Fruit fly (Drosophila melanogaster) whole organism, larva: Measurements from ENCODE around the gene CG11470.

Experiments
- noc ChIP-seq: fragments of 200-800 bp; sonication (Bioruptor generic); optimal IDR thresholded peaks from 3 replicates; lab custom pipeline; 2019; ENCODE audit warnings: missing biosample characterization, mild to moderate bottlenecking, missing genetic modification characterization, moderate library complexity

CG11470 gene

DNA sequence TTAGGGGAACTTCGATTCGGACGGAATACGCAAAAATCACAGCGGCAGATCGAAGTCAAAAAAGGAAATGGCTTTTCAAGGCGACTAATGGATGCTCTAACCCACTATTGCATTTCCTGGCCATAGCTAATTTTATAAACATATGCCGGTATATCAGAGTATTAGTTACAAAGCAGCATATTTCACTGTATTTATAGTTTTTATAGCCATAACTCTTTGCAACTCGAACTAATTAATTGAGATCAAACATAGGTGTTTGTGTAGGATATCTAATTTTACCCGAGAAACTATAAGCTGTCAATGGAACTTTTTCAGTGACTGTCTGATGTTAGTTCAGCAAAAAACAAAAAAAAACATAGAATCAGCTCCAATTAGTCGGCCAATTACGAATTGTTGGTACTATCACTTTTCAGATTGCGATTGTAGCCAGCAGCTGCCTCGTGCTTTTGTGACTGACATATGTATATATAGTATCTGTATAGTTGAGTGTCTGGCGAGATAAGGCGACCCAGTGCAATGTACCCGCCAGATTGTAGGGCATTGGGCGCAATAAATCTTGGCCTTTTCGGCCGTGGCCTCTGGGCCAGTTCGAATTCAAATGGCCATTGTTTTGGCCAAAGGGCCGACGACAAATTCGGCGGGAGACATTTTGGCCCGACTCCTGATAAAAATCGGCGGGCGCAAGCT is 4.4 kb downstream of the CG11470 start:
- TF ChIP-seq noc (tag; lab: Kevin White, UChicago) = no peak

DNA sequence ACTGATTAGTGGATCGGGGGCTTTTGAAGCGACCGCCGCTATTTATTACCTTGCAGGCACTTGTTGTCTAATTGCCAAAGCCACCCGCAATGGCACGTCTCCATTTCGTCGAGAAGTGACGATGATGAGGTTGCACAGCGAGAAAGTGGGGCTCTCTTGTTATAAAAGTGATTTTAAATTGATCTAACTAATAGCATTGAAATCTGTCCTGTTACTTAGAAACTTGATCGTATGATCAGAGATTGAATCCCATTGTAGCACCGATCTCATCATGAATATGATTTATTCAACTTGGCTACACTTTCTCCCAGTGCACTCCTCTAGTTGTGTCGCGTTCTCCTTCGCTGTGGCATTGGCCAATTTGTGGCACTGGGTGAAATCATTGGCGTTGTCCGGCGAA is 5.3 kb downstream of the CG11470 start:
- no peak for TF ChIP-seq noc (tag; lab: Kevin White, UChicago)

DNA sequence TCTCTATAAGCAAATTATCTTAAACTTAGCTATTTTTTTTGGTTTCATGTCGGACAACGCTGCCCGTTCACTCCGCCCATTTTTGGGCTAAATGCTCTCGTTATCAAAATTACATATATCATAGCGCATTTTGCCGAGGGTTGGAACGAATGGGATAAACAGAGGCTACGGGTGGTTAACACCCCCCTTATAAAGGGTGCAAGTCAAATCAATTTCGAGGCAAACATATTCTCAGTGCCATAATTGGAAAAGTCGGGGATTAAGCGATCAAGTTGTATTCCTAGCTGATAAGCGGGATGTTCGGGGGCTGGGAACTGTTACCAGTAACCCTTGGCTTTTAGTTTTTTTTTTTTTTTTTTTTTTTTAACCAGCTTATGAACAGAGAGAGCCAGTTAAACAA is 6.3 kb downstream of the CG11470 start:
- TF ChIP-seq noc (tag; lab: Kevin White, UChicago) = no peak

DNA sequence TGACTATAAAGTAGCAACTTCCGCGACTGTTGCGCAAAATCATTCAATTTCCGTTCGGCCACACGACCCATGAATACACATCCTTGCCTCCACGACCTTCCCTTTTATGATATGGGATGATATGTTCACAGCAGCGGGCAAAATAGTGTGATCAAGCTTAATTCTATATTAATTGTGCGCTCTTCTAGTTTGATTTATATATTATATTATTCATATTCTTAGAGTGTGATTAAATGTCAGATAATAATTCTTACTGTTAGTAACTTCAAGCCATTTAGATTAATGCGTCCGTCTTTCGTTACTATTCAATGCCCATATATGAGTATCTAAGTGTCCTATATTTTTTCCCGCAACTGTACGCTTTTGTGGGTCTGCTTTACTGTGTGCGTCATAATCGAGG is 8.1 kb downstream of the CG11470 start:
- no peak for TF ChIP-seq noc (tag; lab: Kevin White, UChicago)

DNA sequence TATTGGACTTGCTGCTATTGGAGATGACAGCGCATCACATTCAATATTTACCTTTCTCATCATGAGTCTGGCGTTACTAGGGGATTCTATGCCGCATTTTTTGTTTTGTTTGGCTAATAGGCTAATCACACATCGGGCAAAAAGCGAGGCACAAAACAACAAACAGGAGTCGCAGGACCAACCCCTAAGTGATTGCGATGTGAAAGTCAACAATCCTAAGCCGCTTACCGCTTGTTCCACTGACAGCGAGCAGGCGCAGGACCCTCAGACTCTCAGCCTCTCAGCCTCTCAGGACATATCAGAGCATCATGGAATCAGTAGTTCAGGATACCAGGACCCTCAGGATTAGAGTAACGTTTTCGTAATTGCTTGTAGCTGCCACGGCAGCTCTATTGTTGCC is 13.6 kb downstream of the CG11470 start:
- no peak for TF ChIP-seq noc (tag; lab: Kevin White, UChicago)

DNA sequence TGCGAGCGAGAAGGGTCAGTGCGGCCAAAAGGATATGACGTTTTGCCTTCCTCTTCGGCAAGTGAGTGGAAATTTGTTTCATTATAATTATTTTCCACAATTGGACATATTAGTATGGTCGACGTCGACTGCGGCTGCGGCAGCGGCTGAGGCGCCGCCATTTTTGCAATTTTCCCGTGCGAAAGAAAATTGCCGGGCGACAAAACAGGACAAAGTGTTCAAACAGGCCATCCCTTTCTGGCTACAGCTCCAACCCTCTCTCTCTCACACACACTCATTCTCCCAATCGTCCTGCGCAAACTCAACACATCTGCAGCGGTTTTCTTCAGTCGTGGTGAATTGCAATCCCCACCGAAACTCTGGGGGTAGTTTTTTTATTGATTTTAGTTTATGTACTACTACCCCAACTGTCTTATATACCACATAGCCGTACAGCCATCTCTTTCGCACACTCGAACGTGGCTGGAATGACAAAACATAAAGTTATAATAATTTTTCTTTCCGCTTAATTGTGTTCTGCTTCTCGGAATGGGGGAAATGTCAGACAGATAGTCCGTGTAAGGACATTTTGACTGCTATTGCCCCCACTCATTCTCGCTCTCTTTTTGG is 17.4 kb downstream of the CG11470 start:
- TF ChIP-seq noc (tag; lab: Kevin White, UChicago) = no peak

DNA sequence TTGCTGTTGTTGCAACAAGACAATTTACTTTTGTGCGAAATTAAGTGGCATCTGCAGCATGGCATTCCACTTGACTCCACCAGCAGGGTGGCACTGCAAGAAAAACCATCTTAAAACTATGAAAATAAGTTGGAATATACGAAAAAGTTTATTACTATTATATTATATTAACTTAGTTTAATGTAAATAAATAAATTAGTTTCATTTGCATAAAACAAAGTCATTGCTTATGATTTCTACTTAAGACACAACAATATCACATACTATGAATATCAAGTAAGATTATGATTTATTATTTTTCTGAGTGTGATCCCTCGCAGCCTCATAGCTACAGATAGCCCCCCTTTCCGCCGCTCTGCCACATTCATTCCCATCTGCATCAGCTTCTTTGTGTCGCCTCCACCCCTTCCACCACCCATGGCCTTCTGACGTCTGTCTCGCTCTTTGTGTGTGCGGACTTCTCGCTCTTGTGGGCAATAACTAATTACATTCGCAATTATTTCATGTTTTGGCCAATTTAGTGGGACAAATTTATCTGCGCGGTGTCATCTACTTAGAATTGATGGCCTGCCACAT is 19.2 kb downstream of the CG11470 start:
- TF ChIP-seq noc (tag; lab: Kevin White, UChicago) = no peak

DNA sequence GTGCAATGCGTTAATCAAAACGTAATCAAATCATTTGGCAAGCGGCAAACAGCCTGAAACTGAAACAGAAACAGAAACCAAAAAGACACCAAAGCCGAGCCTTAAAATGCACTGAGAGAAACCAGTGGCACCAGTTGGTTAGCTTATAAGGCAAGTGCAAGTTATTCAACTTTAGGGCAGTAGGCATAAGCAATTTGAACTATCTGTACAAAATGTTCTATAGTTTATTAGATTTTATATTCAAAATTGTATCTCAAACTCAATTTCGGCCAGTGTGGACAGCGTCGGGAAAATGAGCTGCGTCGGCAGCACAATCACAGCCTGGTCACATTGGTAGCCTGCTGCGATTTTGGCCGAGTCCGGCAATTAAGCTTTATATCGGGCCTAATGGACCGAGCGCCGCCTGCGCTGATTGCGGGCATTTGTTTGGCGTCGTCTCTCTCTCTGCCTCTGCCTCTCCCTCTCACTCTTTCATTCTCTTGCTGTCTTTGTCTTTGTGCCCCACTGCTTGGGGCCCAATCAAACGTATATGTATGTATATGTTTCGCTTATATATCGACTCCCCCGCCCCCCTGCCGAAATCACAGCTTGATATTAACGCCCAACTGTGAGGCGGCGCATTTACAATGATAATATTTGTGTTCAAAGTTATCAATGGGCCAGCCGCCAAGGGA is 22.4 kb downstream of the CG11470 start:
- no peak for TF ChIP-seq noc (tag; lab: Kevin White, UChicago)

DNA sequence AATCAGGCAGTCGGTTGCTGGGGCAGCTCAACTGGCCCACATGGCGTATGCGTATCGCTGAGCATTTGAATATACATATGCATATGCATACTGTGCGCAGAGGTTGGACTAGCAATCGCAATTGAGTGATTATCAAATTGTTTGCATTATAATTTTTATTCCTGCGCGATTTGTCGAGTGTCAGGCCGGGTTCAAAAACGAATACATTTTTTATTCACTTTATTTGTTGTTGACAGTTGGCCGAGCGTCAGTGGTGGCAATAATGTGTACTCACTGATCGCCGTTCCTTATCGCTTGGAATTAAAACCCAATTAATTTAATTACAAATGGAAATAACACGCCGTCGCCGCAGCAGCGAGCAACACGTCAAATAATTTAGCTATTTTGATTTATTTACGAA is 23.8 kb downstream of the CG11470 start:
- peak; percentile 83 for TF ChIP-seq noc (tag; lab: Kevin White, UChicago)

DNA sequence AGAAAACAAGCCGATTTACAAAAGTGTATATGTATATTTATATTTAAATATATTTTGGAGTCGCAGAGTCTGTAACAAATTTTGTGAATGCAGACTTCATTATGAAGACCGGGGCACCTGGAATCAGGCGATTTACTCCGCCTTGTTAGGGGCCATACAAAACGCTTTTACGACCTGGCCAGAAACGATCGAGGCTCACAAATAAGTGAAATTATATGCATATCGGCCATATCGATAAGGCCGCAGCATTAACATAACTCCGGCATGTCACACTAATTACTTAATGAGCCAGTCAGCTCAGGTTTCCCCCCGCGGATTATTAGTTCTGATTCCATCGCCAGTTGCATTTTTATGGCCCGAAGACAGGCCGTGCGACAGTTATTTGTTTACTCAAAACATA is 27.0 kb downstream of the CG11470 start:
- TF ChIP-seq noc (tag; lab: Kevin White, UChicago) = no peak

DNA sequence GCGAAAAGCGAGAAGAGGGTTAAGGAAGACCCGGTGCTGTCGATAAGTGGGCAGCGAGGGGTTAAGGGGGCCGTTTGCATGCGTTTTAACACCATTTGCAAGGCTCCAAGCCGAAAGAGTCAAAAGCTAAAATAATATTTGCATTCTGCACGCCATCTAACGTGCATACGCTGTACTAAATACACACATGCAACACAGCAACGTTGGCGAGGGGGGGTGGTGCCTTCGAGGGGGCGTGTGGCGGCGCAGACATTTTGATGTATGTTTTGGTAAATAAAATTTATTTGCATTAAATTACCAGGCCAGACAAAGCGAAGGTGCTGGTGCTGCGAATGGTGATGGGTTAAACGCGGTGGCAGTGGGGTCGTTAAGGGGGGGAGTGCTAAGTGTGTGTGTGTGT is 29.1 kb downstream of the CG11470 start:
- no peak for TF ChIP-seq noc (tag; lab: Kevin White, UChicago)

DNA sequence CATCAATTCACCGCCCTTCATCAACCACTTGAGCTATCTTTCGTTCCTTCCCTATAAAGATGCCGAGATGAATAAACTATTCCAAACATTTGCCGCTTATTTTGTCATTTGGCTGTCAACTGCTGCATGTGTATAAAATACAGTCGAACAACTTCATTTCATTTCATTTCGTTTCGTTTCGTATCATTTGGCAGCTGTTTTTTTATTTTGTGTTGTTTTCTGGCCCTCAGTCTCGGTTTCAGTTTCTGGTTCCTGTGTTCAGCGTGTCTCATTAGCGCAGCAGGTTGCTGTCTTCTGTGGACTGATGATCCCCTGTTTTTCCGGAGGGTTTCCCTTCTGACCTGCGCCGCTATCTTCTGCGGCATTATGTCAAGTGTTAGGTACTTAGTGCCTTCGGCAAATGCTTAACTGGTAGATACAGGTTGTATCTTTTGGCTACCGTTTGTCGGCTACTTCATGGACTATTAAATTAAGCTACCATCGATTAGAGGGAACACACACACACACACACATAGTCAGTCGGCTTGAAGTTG is 30.1 kb downstream of the CG11470 start:
- TF ChIP-seq noc (tag; lab: Kevin White, UChicago) = no peak

DNA sequence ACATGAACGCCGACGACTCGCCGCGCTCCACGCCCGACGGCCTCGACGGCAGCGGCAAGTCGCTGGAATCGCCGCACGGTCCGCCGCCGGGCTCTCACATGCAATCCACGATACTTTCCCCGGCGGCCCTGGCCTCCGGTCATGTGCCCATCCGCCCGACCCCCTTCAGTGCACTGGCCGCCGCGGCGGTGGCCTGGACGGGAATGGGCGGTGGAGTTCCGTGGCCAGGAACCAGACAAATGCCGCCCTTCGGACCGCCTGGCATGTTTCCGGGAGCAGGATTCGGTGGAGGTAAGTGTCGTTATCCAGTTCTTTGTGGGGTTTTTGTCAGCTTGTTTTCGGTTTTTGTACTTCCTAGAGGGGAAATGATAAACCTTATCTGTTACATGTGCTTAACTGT is 32.0 kb downstream of the CG11470 start:
- no peak for TF ChIP-seq noc (tag; lab: Kevin White, UChicago)

DNA sequence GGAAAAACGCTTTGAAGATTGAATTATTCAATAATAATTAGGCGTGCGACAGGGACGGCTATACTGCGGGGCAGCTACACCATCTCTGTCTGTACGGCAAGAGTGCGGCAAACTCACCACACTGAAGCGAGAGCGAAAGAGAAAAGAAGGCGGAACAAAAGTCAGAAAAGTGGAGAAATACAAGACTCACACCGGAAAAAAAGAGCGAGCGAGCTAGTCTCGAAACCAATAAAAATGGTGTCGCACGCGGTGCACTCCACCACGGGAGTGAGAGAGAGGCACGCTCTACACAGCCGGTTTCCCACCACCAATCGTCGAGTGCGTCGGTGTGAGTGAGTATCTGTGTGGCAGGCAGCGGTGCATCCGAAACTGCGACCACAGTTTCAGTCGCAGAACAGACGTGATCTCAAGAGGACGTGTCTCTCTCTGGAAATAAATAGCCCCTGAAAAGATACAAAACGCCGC is 33.5 kb downstream of the CG11470 start, which contains the start of gene Dr:
TSS of gene Dr (plus strand) at position 384 of the 465 bp plus-strand sequence.
- TF ChIP-seq noc (tag; lab: Kevin White, UChicago) = no peak

DNA sequence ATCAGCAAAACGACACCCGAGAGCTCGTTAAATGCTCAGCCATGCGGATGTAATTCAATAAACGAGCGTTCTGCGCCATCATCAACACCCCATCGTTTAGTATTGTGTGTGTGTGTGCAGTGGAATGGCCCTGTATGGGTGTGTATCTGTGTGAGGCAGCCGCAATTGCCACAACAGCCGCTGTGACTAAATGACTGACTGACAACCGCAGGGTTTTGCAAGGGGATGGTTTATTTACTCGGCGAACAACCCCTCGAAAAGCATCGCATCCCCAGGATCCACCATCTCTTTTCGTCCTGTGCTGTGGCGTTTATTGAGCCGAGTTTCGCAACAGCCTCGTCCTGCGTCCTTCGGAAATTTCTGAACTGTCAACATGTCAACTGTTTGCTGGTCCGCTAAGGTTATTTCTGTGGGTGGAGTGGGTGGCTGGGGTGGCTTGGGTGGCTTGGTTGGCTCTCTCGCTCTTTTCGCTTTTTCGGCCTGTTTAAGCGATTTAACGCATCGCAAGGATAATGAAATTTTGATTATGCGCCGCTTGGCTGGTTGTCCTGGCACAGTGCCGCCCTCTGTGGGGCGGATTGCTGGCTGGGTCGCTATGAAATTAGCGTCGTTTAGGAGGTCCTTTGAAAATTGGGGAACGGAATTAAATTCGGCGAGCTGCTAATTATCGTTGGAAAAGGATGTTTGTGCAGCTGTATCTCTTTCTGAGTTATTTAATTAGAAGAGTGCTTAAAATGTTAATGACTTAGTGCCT is 36.6 kb downstream of the CG11470 start:
- TF ChIP-seq noc (tag; lab: Kevin White, UChicago) = no peak
